Fruit fly (Drosophila melanogaster) whole organism, prepupa: ENCODE measurements around the gene CG17648.

Source experiments
- CG11294 ChIP-seq: fragments of 200-800 bp; sonication (Bioruptor generic); IDR thresholded peaks from 2 replicates; pipeline ENCODE4 v1.3.6; 2022; ENCODE audit warnings: missing biosample characterization, missing genetic modification characterization
- CG31627 ChIP-seq: fragments of 200-800 bp; sonication (Bioruptor generic); optimal IDR thresholded peaks from 3 replicates; lab custom pipeline; 2016; ENCODE audit warnings: missing biosample characterization, missing genetic modification characterization
- CG4318 ChIP-seq: fragments of 200-800 bp; sonication (Bioruptor generic); optimal IDR thresholded peaks from 3 replicates; lab custom pipeline; 2017; ENCODE audit warnings: missing biosample characterization, mild to moderate bottlenecking, missing genetic modification characterization
- CG7368 ChIP-seq: fragments of 200-800 bp; sonication (Bioruptor generic); optimal IDR thresholded peaks from 3 replicates; lab custom pipeline; 2016; ENCODE audit warnings: missing biosample characterization, missing genetic modification characterization
- CG8119 ChIP-seq: fragments of 200-800 bp; sonication (Bioruptor generic); IDR thresholded peaks from 3 replicates; pipeline ENCODE4 v1.3.6; 2022; ENCODE audit warnings: missing biosample characterization, missing genetic modification characterization
- Eip93F ChIP-seq: fragments of 200-800 bp; sonication (Bioruptor generic); optimal IDR thresholded peaks from 2 replicates; lab custom pipeline; 2016; ENCODE audit warnings: missing biosample characterization, mild to moderate bottlenecking, missing genetic modification characterization
- Hr39 ChIP-seq: fragments of 200-800 bp; sonication (Bioruptor generic); optimal IDR thresholded peaks from 2 replicates; lab custom pipeline; 2016; ENCODE audit warnings: missing biosample characterization, missing genetic modification characterization
- Met ChIP-seq: fragments of 200-800 bp; sonication (Bioruptor generic); optimal IDR thresholded peaks from 3 replicates; lab custom pipeline; 2016; ENCODE audit warnings: missing biosample characterization, missing genetic modification characterization
- OdsH ChIP-seq: fragments of 200-800 bp; sonication (Bioruptor generic); optimal IDR thresholded peaks from 3 replicates; lab custom pipeline; 2016; ENCODE audit warnings: missing biosample characterization, missing genetic modification characterization
- achi ChIP-seq: fragments of 200-800 bp; sonication (Bioruptor generic); optimal IDR thresholded peaks from 3 replicates; lab custom pipeline; 2016; ENCODE audit warnings: missing biosample characterization, missing genetic modification characterization
- pdm3 ChIP-seq: fragments of 200-800 bp; sonication (Bioruptor generic); optimal IDR thresholded peaks from 3 replicates; lab custom pipeline; 2016; ENCODE audit warnings: missing biosample characterization, missing genetic modification characterization
- salr ChIP-seq, 2 experiments: fragments of 200-800 bp; sonication (Bioruptor generic); optimal IDR thresholded peaks; 3 replicates each; lab custom pipeline; 2016 to 2018; ENCODE audit warnings: missing biosample characterization in 2 of 2, missing genetic modification characterization in 2 of 2, mild to moderate bottlenecking in 1 of 2

Gene CG17648

DNA sequence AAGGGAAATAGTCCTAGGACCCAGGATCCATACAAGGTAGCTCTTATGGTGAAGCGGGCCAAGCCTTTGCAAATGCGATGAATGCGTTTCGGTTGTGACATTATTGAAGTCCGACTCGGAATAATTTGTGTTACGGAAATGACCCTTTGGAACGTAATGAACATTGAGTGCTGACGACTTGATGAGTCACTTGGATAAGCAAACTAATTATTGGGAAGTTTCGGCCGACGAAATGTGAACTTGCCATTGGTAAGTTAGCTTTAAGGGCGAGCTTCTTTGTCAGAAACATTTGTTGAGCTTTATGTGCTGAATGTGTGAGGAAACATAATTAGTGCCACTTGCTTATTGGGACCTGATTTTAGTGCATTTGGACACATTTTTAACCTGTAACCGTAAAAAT is 42.7 kb downstream of the CG17648 start, which contains the start of gene Gr22a:
TSS of gene Gr22a (minus strand) at position 101 of the 400 bp plus-strand sequence.
- TF ChIP-seq achi (no peak), CG8119 (GFP tag; lab: Robert Waterston, UW) (no peak), salr (GFP tag; optimal IDR thresholded peaks at IDR 0.05; lab: Kevin White, UChicago) (no peak), CG31627 (GFP tag; lab: Kevin White, UChicago) (no peak), CG4318 (GFP tag; lab: Kevin White, UChicago) (no peak), OdsH (GFP tag; lab: Kevin White, UChicago) (no peak), Met (GFP tag; lab: Kevin White, UChicago) (no peak), pdm3 (GFP tag; lab: Kevin White, UChicago) (no peak), CG7368 (no peak), Hr39 (GFP tag; lab: Kevin White, UChicago) (no peak), Eip93F (GFP tag; lab: Kevin White, UChicago) (no peak), CG11294 (GFP tag; lab: Robert Waterston, UW) (no peak)
